Fruit fly (Drosophila melanogaster) whole organism, embryonic: ENCODE data around the gene nxf4.
A peak's percentile ranks its signal among the peaks of the same experiment; 100 is the strongest.

Experiments used
- ATbp ChIP-seq: fragments of 200-800 bp; sonication (Bioruptor generic); optimal IDR thresholded peaks from 2 replicates; lab custom pipeline; 2017; ENCODE audit warnings: missing biosample characterization, mild to moderate bottlenecking, missing genetic modification characterization, missing genetic modification reagents
- Aef1 ChIP-seq: fragments of 200-800 bp; sonication (Bioruptor generic); IDR thresholded peaks from 3 replicates; pipeline ENCODE4 v1.3.6; 2022; ENCODE audit warnings: missing biosample characterization, missing genetic modification characterization
- CG1024 ChIP-seq: fragments of 200-800 bp; sonication (Bioruptor generic); IDR thresholded peaks from 2 replicates; pipeline ENCODE4 v1.3.6; 2022; ENCODE audit warnings: missing biosample characterization, missing genetic modification characterization
- CG10431 ChIP-seq: fragments of 200-800 bp; sonication (Bioruptor generic); optimal IDR thresholded peaks from 3 replicates; lab custom pipeline; 2018; ENCODE audit warnings: missing biosample characterization, mild to moderate bottlenecking, missing genetic modification characterization
- CG11456 ChIP-seq: fragments of 200-800 bp; sonication (Bioruptor generic); IDR thresholded peaks from 3 replicates; pipeline ENCODE4 v1.3.6; 2022; ENCODE audit warnings: missing biosample characterization, missing genetic modification characterization
- CG11695 ChIP-seq: fragments of 200-800 bp; sonication (Bioruptor generic); IDR thresholded peaks from 3 replicates; pipeline ENCODE4 v1.3.6; 2022; ENCODE audit warnings: missing biosample characterization, missing genetic modification characterization
- CG11696 ChIP-seq: fragments of 200-800 bp; sonication (Bioruptor generic); IDR thresholded peaks from 2 replicates; pipeline ENCODE4 v1.3.6; 2022; ENCODE audit warnings: missing biosample characterization, missing genetic modification characterization
- CG12236 ChIP-seq: fragments of 200-800 bp; sonication (Bioruptor generic); optimal IDR thresholded peaks from 2 replicates; lab custom pipeline; 2016; ENCODE audit warnings: missing biosample characterization, missing genetic modification characterization
- CG12299 ChIP-seq: fragments of 200-800 bp; sonication (Bioruptor generic); optimal IDR thresholded peaks from 2 replicates; lab custom pipeline; 2018; ENCODE audit warnings: missing biosample characterization, mild to moderate bottlenecking, missing genetic modification characterization
- CG1529 ChIP-seq: fragments of 200-800 bp; sonication (Bioruptor generic); optimal IDR thresholded peaks from 3 replicates; lab custom pipeline; 2018; ENCODE audit warnings: missing biosample characterization, missing genetic modification characterization
- CG32767 ChIP-seq: fragments of 200-800 bp; sonication (Bioruptor generic); IDR thresholded peaks from 2 replicates; pipeline ENCODE4 v1.3.6; 2022; ENCODE audit warnings: missing biosample characterization, missing genetic modification characterization
- CG32772 ChIP-seq: fragments of 200-800 bp; sonication (Bioruptor generic); IDR thresholded peaks from 2 replicates; pipeline ENCODE4 v1.3.6; 2022; ENCODE audit warnings: missing biosample characterization, missing genetic modification characterization
- CG3847 ChIP-seq: fragments of 200-800 bp; sonication (Bioruptor generic); IDR thresholded peaks from 2 replicates; pipeline ENCODE4 v1.3.6; 2022; ENCODE audit warnings: missing biosample characterization, missing genetic modification characterization
- CG4707 ChIP-seq: fragments of 200-800 bp; sonication (Bioruptor generic); optimal IDR thresholded peaks from 2 replicates; lab custom pipeline; 2018; ENCODE audit warnings: missing biosample characterization, mild to moderate bottlenecking, missing genetic modification characterization, moderate library complexity
- CG5180 ChIP-seq: fragments of 200-800 bp; sonication (Bioruptor generic); optimal IDR thresholded peaks from 3 replicates; lab custom pipeline; 2017; ENCODE audit warnings: missing biosample characterization, missing genetic modification characterization, mild to moderate bottlenecking, moderate library complexity, missing genetic modification reagents
- CG6254 ChIP-seq: fragments of 200-800 bp; sonication (Bioruptor generic); optimal IDR thresholded peaks from 3 replicates; lab custom pipeline; 2017; ENCODE audit warnings: mild to moderate bottlenecking, missing biosample characterization, missing genetic modification reagents, missing genetic modification characterization
- CG6683 ChIP-seq: fragments of 200-800 bp; sonication (Bioruptor generic); optimal IDR thresholded peaks from 2 replicates; lab custom pipeline; 2017; ENCODE audit warnings: missing biosample characterization, mild to moderate bottlenecking, missing genetic modification characterization, missing genetic modification reagents
- CG7556 ChIP-seq: fragments of 200-800 bp; sonication (Bioruptor generic); optimal IDR thresholded peaks from 2 replicates; lab custom pipeline; 2017; ENCODE audit warnings: missing biosample characterization, mild to moderate bottlenecking, missing genetic modification characterization
- CG7745 ChIP-seq: fragments of 200-800 bp; sonication (Bioruptor generic); optimal IDR thresholded peaks from 2 replicates; lab custom pipeline; 2018; ENCODE audit warnings: missing biosample characterization, mild to moderate bottlenecking, missing genetic modification characterization, moderate library complexity
- CG7839 ChIP-seq: fragments of 200-800 bp; sonication (Bioruptor generic); optimal IDR thresholded peaks from 3 replicates; lab custom pipeline; 2018; ENCODE audit warnings: missing biosample characterization, mild to moderate bottlenecking, missing genetic modification characterization, moderate library complexity
- CG8765 ChIP-seq: fragments of 200-800 bp; sonication (Bioruptor generic); IDR thresholded peaks from 2 replicates; pipeline ENCODE4 v1.3.6; 2022; ENCODE audit warnings: missing biosample characterization, missing genetic modification characterization
- CG9609 ChIP-seq: fragments of 200-800 bp; sonication (Bioruptor generic); optimal IDR thresholded peaks from 3 replicates; lab custom pipeline; 2016; ENCODE audit warnings: missing biosample characterization, missing genetic modification characterization
- D19A ChIP-seq: fragments of 200-800 bp; optimal IDR thresholded peaks from 3 replicates; lab custom pipeline; 2019; ENCODE audit warnings: missing biosample characterization, mild to moderate bottlenecking, missing genetic modification characterization, moderate library complexity
- Dek ChIP-seq: fragments of 200-800 bp; sonication (Bioruptor generic); optimal IDR thresholded peaks from 3 replicates; lab custom pipeline; 2019; ENCODE audit warnings: missing biosample characterization, mild to moderate bottlenecking, missing genetic modification characterization, moderate library complexity
- Fer3 ChIP-seq: fragments of 200-800 bp; sonication (Bioruptor generic); optimal IDR thresholded peaks from 2 replicates; lab custom pipeline; 2018; ENCODE audit warnings: missing biosample characterization, mild to moderate bottlenecking, missing genetic modification characterization, moderate library complexity
- Gsc ChIP-seq: fragments of 200-800 bp; sonication (Bioruptor generic); IDR thresholded peaks from 2 replicates; pipeline ENCODE4 v1.3.6; 2022; ENCODE audit warnings: missing biosample characterization, missing genetic modification characterization
- H2.0 ChIP-seq: fragments of 200-800 bp; sonication (Bioruptor generic); IDR thresholded peaks from 2 replicates; pipeline ENCODE4 v1.3.6; 2022; ENCODE audit warnings: missing biosample characterization, missing genetic modification characterization
- HLH4C ChIP-seq: fragments of 200-800 bp; sonication (Bioruptor generic); IDR thresholded peaks from 3 replicates; pipeline ENCODE4 v1.3.6; 2022; ENCODE audit warnings: missing biosample characterization, missing genetic modification characterization; ENCODE audit not compliant: partially characterized antibody
- HmgD ChIP-seq: fragments of 200-800 bp; sonication (Bioruptor generic); optimal IDR thresholded peaks from 3 replicates; lab custom pipeline; 2016; ENCODE audit warnings: missing biosample characterization, missing genetic modification characterization
- Rfx ChIP-seq: fragments of 200-800 bp; sonication (Bioruptor generic); IDR thresholded peaks from 2 replicates; pipeline ENCODE4 v1.3.6; 2022; ENCODE audit warnings: missing biosample characterization, missing genetic modification characterization
- Sin3A ChIP-seq: fragments of >200 bp; optimal IDR thresholded peaks from 2 replicates; lab custom pipeline; 2018
- Vsx1 ChIP-seq: fragments of 200-800 bp; sonication (Bioruptor generic); optimal IDR thresholded peaks from 2 replicates; lab custom pipeline; 2017; ENCODE audit warnings: missing biosample characterization, mild to moderate bottlenecking, missing genetic modification characterization, missing genetic modification reagents
- bbx ChIP-seq: fragments of 200-800 bp; sonication (Bioruptor generic); IDR thresholded peaks from 2 replicates; pipeline ENCODE4 v1.3.6; 2022; ENCODE audit warnings: missing biosample characterization, missing genetic modification characterization; ENCODE audit not compliant: partially characterized antibody
- cg ChIP-seq: fragments of 200-800 bp; sonication (Bioruptor generic); optimal IDR thresholded peaks from 3 replicates; lab custom pipeline; 2019; ENCODE audit warnings: missing biosample characterization, mild to moderate bottlenecking, missing genetic modification characterization, moderate library complexity
- chinmo ChIP-seq: fragments of 200-800 bp; sonication (Bioruptor generic); IDR thresholded peaks from 4 replicates; pipeline ENCODE4 v1.3.6; 2022; ENCODE audit warnings: missing biosample characterization, missing genetic modification characterization; ENCODE audit not compliant: partially characterized antibody
- crp ChIP-seq, 2 experiments: fragments of 200-800 bp; sonication (Bioruptor generic); optimal IDR thresholded peaks; 2 replicates in 1 of 2; 3 replicates in 1 of 2; lab custom pipeline; 2017; ENCODE audit warnings: missing biosample characterization in 2 of 2, missing genetic modification characterization in 2 of 2, mild to moderate bottlenecking in 1 of 2, moderate library complexity in 1 of 2
- dimm ChIP-seq: fragments of 200-800 bp; sonication (Bioruptor generic); IDR thresholded peaks from 2 replicates; pipeline ENCODE4 v1.3.6; 2022; ENCODE audit warnings: missing biosample characterization, missing genetic modification characterization
- dm ChIP-seq: fragments of 200-800 bp; sonication (Bioruptor generic); optimal IDR thresholded peaks from 3 replicates; lab custom pipeline; 2016; ENCODE audit warnings: missing biosample characterization, missing genetic modification characterization
- en ChIP-seq: fragments of 200-800 bp; sonication (Bioruptor generic); optimal IDR thresholded peaks from 2 replicates; lab custom pipeline; 2016; ENCODE audit warnings: missing biosample characterization, missing genetic modification characterization
- exex ChIP-seq: fragments of 200-800 bp; sonication (Bioruptor generic); optimal IDR thresholded peaks from 4 replicates; lab custom pipeline; 2018; ENCODE audit warnings: missing biosample characterization, mild to moderate bottlenecking, missing genetic modification characterization, moderate library complexity
- jigr1 ChIP-seq: fragments of 200-800 bp; sonication (Bioruptor generic); IDR thresholded peaks from 3 replicates; pipeline ENCODE4 v1.3.6; 2022; ENCODE audit warnings: missing biosample characterization, missing genetic modification characterization
- ken ChIP-seq: fragments of 200-800 bp; sonication (Bioruptor generic); IDR thresholded peaks from 3 replicates; pipeline ENCODE4 v1.3.6; 2022; ENCODE audit warnings: missing biosample characterization, missing genetic modification characterization
- nom ChIP-seq: fragments of 200-800 bp; sonication (Bioruptor generic); optimal IDR thresholded peaks from 2 replicates; lab custom pipeline; 2017; ENCODE audit warnings: missing biosample characterization, missing genetic modification characterization, mild to moderate bottlenecking, moderate library complexity, missing genetic modification reagents
- otp ChIP-seq: fragments of 200-800 bp; sonication (Bioruptor generic); IDR thresholded peaks from 3 replicates; pipeline ENCODE4, ENCODE4 v1.3.6; 2022; ENCODE audit warnings: missing biosample characterization, missing genetic modification characterization
- pb ChIP-seq: fragments of 200-800 bp; sonication (Bioruptor generic); optimal IDR thresholded peaks from 3 replicates; lab custom pipeline; 2016; ENCODE audit warnings: missing biosample characterization, missing genetic modification characterization
- pum ChIP-seq: fragments of 200-800 bp; sonication (Bioruptor generic); optimal IDR thresholded peaks from 2 replicates; lab custom pipeline; 2016; ENCODE audit warnings: missing biosample characterization, missing genetic modification characterization
- sens-2 ChIP-seq: fragments of 200-800 bp; sonication (Bioruptor generic); IDR thresholded peaks from 2 replicates; pipeline ENCODE4 v1.3.6; 2022; ENCODE audit warnings: missing biosample characterization, missing genetic modification characterization
- sim ChIP-seq: fragments of 200-800 bp; sonication (Bioruptor generic); IDR thresholded peaks from 2 replicates; pipeline ENCODE4 v1.3.6; 2022; ENCODE audit warnings: missing biosample characterization, missing genetic modification characterization
- sima ChIP-seq: fragments of 200-800 bp; sonication (Bioruptor generic); optimal IDR thresholded peaks from 2 replicates; lab custom pipeline; 2016; ENCODE audit warnings: missing biosample characterization, missing genetic modification characterization
- sisA ChIP-seq: fragments of 200-800 bp; sonication (Bioruptor generic); IDR thresholded peaks from 2 replicates; pipeline ENCODE4 v1.3.6; 2022; ENCODE audit warnings: missing biosample characterization, missing genetic modification characterization
- usp ChIP-seq: fragments of >200 bp; optimal IDR thresholded peaks from 2 replicates; lab custom pipeline; 2017; ENCODE audit warnings: missing biosample characterization, missing genetic modification characterization
- yki ChIP-seq: fragments of >200 bp; optimal IDR thresholded peaks from 3 replicates; lab custom pipeline; 2018

Gene nxf4

dm6 chr3R:7346445-7346844 is at the start of gene nxf4 (continued):
- TF ChIP-seq CG6683 (GFP tag; lab: Kevin White, UChicago) = no peak
- peak; percentile 82 for TF ChIP-seq CG9609 (GFP tag; lab: Kevin White, UChicago)
- no peak for TF ChIP-seq CG5180 (GFP tag; lab: Kevin White, UChicago)
- no peak for TF ChIP-seq nom (GFP tag; lab: Kevin White, UChicago)
- no peak for TF ChIP-seq CG6254 (GFP tag; lab: Kevin White, UChicago)
- peak; percentile 79 for TF ChIP-seq CG3847
- TF ChIP-seq CG7556 (GFP tag; lab: Kevin White, UChicago) = peak; percentile 28
- no peak for TF ChIP-seq CG32767
- TF ChIP-seq Rfx (GFP tag; lab: Robert Waterston, UW) = peak; percentile 89
- no peak for TF ChIP-seq exex (tag; lab: Kevin White, UChicago)
- TF ChIP-seq cg = no peak
- TF ChIP-seq Aef1 (GFP tag; lab: Robert Waterston, UW) = peak; percentile 73
- TF ChIP-seq sisA (GFP tag; lab: Robert Waterston, UW) = peak; percentile 83
- TF ChIP-seq HLH4C (GFP tag; lab: Robert Waterston, UW) = no peak
- TF ChIP-seq chinmo (GFP tag; lab: Robert Waterston, UW) = no peak
- TF ChIP-seq CG4707 (GFP tag; lab: Kevin White, UChicago) = peak; percentile 32
- TF ChIP-seq CG11456 (GFP tag; lab: Robert Waterston, UW) = peak; percentile 93
- peak; percentile 67 for TF ChIP-seq dm (GFP tag; lab: Kevin White, UChicago)
- TF ChIP-seq bbx (GFP tag; lab: Robert Waterston, UW) = no peak
- no peak for TF ChIP-seq CG7745
- no peak for TF ChIP-seq CG12299 (tag; lab: Kevin White, UChicago)
- peak; percentile 51; the same call in 1 of the 2 replicates for TF ChIP-seq sens-2
- no peak for TF ChIP-seq CG11696 (GFP tag; lab: Robert Waterston, UW)
- TF ChIP-seq crp (GFP tag; optimal IDR thresholded peaks at IDR 0.05; lab: Kevin White, UChicago) = peak in 1 of 2 experiments; percentile 19
- no peak for TF ChIP-seq CG10431 (GFP tag; lab: Kevin White, UChicago)
- peak; percentile 74 for TF ChIP-seq en
- TF ChIP-seq Sin3A = no peak
- no peak for TF ChIP-seq CG11695
- no peak for TF ChIP-seq sim (GFP tag; lab: Robert Waterston, UW)
- peak; percentile 60 for TF ChIP-seq pb
- TF ChIP-seq CG32772 = peak; percentile 62
- peak; percentile 0 for TF ChIP-seq CG12236 (GFP tag; lab: Kevin White, UChicago)
- no peak for TF ChIP-seq usp
- TF ChIP-seq CG1024 (GFP tag; lab: Robert Waterston, UW) = no peak
- peak; percentile 52; the same call in 1 of the 3 replicates for TF ChIP-seq otp
- peak; percentile 56; the same call in 1 of the 2 replicates for TF ChIP-seq CG8765
- peak; percentile 74 for TF ChIP-seq HmgD
- peak; percentile 54 for TF ChIP-seq Dek (tag; lab: Kevin White, UChicago)
- TF ChIP-seq CG7839 (tag; lab: Kevin White, UChicago) = peak; percentile 69
- TF ChIP-seq Gsc (GFP tag; lab: Robert Waterston, UW) = no peak
- no peak for TF ChIP-seq dimm
- peak; percentile 34 for TF ChIP-seq CG1529 (GFP tag; lab: Kevin White, UChicago)
- peak; percentile 10 for TF ChIP-seq ATbp
- TF ChIP-seq jigr1 (GFP tag; lab: Robert Waterston, UW) = 0 out of 3 replicates have a peak, but pooled peaks have one; percentile 12
- TF ChIP-seq H2.0 (GFP tag; lab: Robert Waterston, UW) = peak; percentile 66
- TF ChIP-seq sima (GFP tag; lab: Kevin White, UChicago) = peak; percentile 61
- TF ChIP-seq ken (GFP tag; lab: Robert Waterston, UW) = peak; percentile 84
- peak; percentile 59 for TF ChIP-seq Fer3 (tag; lab: Kevin White, UChicago)
- peak; percentile 36 for TF ChIP-seq Vsx1 (GFP tag; lab: Kevin White, UChicago)
- peak; percentile 36 for TF ChIP-seq D19A (tag; lab: Kevin White, UChicago)
- TF ChIP-seq yki (lab: Kevin White, UChicago) = no peak
- peak; percentile 84 for TF ChIP-seq pum (GFP tag; lab: Kevin White, UChicago)
